Worm (Caenorhabditis elegans): Measurements from ENCODE around the gene hlh-3.

Gene hlh-3

ce11 chrII:9054604-9055003 is 31.8 kb upstream of the hlh-3 start, which contains the start of gene chmp-7 (continued):
- TF ChIP-seq repo-1 (tag; optimal IDR thresholded peaks at IDR 0.05) = no peak
- TF ChIP-seq efl-1 (GFP tag; optimal IDR thresholded peaks at IDR 0.05) = peak; percentile 83
- peak; percentile 7 for TF ChIP-seq him-1 (tag; optimal IDR thresholded peaks at IDR 0.05)
- no peak for TF ChIP-seq atf-7 (tag; optimal IDR thresholded peaks at IDR 0.05)
- TF ChIP-seq F55B11.4 (tag; optimal IDR thresholded peaks at IDR 0.05; ENCODE audit: borderline replicate concordance, insufficient read depth) = no peak
- no peak for TF ChIP-seq aptf-2 (GFP tag; conservative IDR thresholded peaks at IDR 0.05)
- no peak for TF ChIP-seq zim-3 (tag; optimal IDR thresholded peaks at IDR 0.05)
- TF ChIP-seq die-1 (tag; optimal IDR thresholded peaks at IDR 0.05) = no peak
- no peak for TF ChIP-seq fkh-3 (tag; optimal IDR thresholded peaks at IDR 0.05)
- TF ChIP-seq rec-8 (tag; optimal IDR thresholded peaks at IDR 0.05) = no peak
- TF ChIP-seq zfh-2 (GFP tag; conservative IDR thresholded peaks at IDR 0.05) = no peak
- no peak for TF ChIP-seq egl-44 (GFP tag; IDR thresholded peaks at IDR 0.05)
- 0 out of 2 replicates have a peak, but pooled peaks have one; percentile 57 for TF ChIP-seq hsf-1 (GFP tag; IDR thresholded peaks at IDR 0.05)
- peak; percentile 82 for TF ChIP-seq pbrm-1 (GFP tag; IDR thresholded peaks at IDR 0.05)
- peak; percentile 75 for TF ChIP-seq madf-6 (GFP tag; IDR thresholded peaks at IDR 0.05)
- no peak for TF ChIP-seq F22D6.2 (tag; optimal IDR thresholded peaks at IDR 0.05)
- TF ChIP-seq ets-4 (GFP tag; optimal IDR thresholded peaks at IDR 0.05) = no peak
- peak; percentile 75 for TF ChIP-seq pha-4 (tag; optimal IDR thresholded peaks at IDR 0.05)
- TF ChIP-seq aptf-3 (GFP tag; IDR thresholded peaks at IDR 0.05) = no peak
- TF ChIP-seq ceh-79 (tag; optimal IDR thresholded peaks at IDR 0.05) = no peak
- peak; percentile 68; the same call in 1 of the 2 replicates for TF ChIP-seq ztf-28 (GFP tag; IDR thresholded peaks at IDR 0.05)
- TF ChIP-seq lin-54 (GFP tag; optimal IDR thresholded peaks at IDR 0.05) = peak; percentile 98
- 0 out of 2 replicates have a peak, but pooled peaks have one; percentile 64 for TF ChIP-seq madf-3 (GFP tag; IDR thresholded peaks at IDR 0.05)
- TF ChIP-seq egrh-3 (GFP tag; IDR thresholded peaks at IDR 0.05) = no peak
- no peak for TF ChIP-seq nhr-179 (tag; optimal IDR thresholded peaks at IDR 0.05)
- TF ChIP-seq egl-18 (GFP tag; IDR thresholded peaks at IDR 0.05) = no peak
- peak; percentile 70 for TF ChIP-seq ceh-91 (GFP tag; IDR thresholded peaks at IDR 0.05)
- peak; percentile 90 for TF ChIP-seq F23B12.7 (tag; optimal IDR thresholded peaks at IDR 0.05; ENCODE audit: insufficient read depth)
- TF ChIP-seq nhr-120 (GFP tag; IDR thresholded peaks at IDR 0.05) = no peak
- TF ChIP-seq snpc-3.4 (tag; optimal IDR thresholded peaks at IDR 0.05) = peak; percentile 54
- TF ChIP-seq F49E8.2 (tag; optimal IDR thresholded peaks at IDR 0.05; ENCODE audit: insufficient read depth) = peak; percentile 63
- TF ChIP-seq ekl-4 (GFP tag; IDR thresholded peaks at IDR 0.05) = peak; percentile 54; the same call in 1 of the 2 replicates
- TF ChIP-seq ceh-100 (GFP tag; IDR thresholded peaks at IDR 0.05) = peak; percentile 22; the same call in 1 of the 2 replicates
- TF ChIP-seq gei-17 (GFP tag; optimal IDR thresholded peaks at IDR 0.05) = no peak
- TF ChIP-seq mxl-1 (tag; optimal IDR thresholded peaks at IDR 0.05) = no peak
- peak; percentile 69; the same call in 1 of the 2 replicates for TF ChIP-seq hmg-1.2 (GFP tag; IDR thresholded peaks at IDR 0.05)
- no peak for TF ChIP-seq sdz-38 (tag; optimal IDR thresholded peaks at IDR 0.05)
- no peak for TF ChIP-seq ztf-22 (GFP tag; optimal IDR thresholded peaks at IDR 0.05)
- no peak for TF ChIP-seq B0035.1 (tag; optimal IDR thresholded peaks at IDR 0.05)
- TF ChIP-seq lir-1 (GFP tag; conservative IDR thresholded peaks at IDR 0.05) = 0 out of 2 replicates have a peak, but pooled peaks have one; percentile 43
- TF ChIP-seq ceh-40 (GFP tag; IDR thresholded peaks at IDR 0.05) = no peak
- peak; percentile 92 for TF ChIP-seq dox-1 (GFP tag; IDR thresholded peaks at IDR 0.05)
